In the genomic region with DNA sequence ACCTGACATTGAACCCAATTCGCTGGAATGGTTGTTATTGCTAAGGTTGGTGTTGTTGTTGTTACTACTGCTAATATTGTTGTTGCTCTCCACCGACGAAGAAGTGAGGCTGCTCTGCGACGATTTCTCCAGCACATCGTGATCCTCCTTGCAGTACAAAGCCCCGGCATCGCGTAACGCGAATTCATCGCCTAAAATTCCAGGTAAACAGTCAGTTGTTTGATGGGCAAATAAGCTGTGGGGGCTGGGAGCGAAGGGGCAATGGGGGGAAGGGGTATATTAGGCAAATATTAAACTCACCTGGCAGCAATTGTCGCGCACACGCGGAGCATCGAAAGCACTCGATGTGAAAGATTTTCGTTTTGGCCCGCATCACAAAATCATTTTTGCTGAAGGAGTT, we compare ENCODE assay signal across 3 fruit fly cellular contexts.
A peak's percentile ranks its signal among the peaks of the same experiment; 100 is the strongest.
TF ChIP-seq lines count a peak whose summit lies in the region.

No protein-coding gene starts in this region.

- no peak for TF ChIP-seq CTCF in whole organism, embryonic (GFP tag; optimal IDR thresholded peaks at IDR 0.05; lab: Kevin White, UChicago)

TF ChIP-seq in whole organism, embryonic, 481 proteins besides CTCF, POLR2A, EP300 and RAD21 (continues in another document):
- TF ChIP-seq dmrt99B (tag; optimal IDR thresholded peaks at IDR 0.05; lab: Kevin White, UChicago) (no peak), vvl (GFP tag; IDR thresholded peaks at IDR 0.05; lab: Robert Waterston, UW) (0 out of 2 replicates have a peak, but pooled peaks have one; percentile 25), z (GFP tag; IDR thresholded peaks at IDR 0.05; lab: Robert Waterston, UW) (no peak), Med (GFP tag; lab: Kevin White, UChicago) (peak; percentile 65), PHDP (tag; optimal IDR thresholded peaks at IDR 0.05; lab: Kevin White, UChicago) (no peak), ci (GFP tag; IDR thresholded peaks at IDR 0.05; lab: Robert Waterston, UW) (peak; percentile 63; the same call in 2 of the 3 replicates), CG2129 (GFP tag; IDR thresholded peaks at IDR 0.05; lab: Robert Waterston, UW; ENCODE audit: partially characterized antibody) (no peak), CG11247 (GFP tag; IDR thresholded peaks at IDR 0.05; lab: Robert Waterston, UW) (peak; percentile 51; the same call in 1 of the 2 replicates), sens (GFP tag; lab: Kevin White, UChicago) (peak; percentile 20), Optix (GFP tag; IDR thresholded peaks at IDR 0.05; lab: Robert Waterston, UW) (0 out of 3 replicates have a peak, but pooled peaks have one; percentile 21), wdn (GFP tag; IDR thresholded peaks at IDR 0.05; lab: Robert Waterston, UW) (peak; percentile 16; the same call in 1 of the 2 replicates), CG2678 (tag; optimal IDR thresholded peaks at IDR 0.05; lab: Kevin White, UChicago) (peak; percentile 17), br (optimal IDR thresholded peaks at IDR 0.05; lab: Kevin White, UChicago) (no peak), CG12071 (GFP tag; optimal IDR thresholded peaks at IDR 0.05; lab: Kevin White, UChicago) (peak; percentile 52), CG14014 (GFP tag; IDR thresholded peaks at IDR 0.05; lab: Robert Waterston, UW) (peak; percentile 37; the same call in 1 of the 2 replicates), gcm2 (GFP tag; optimal IDR thresholded peaks at IDR 0.05; lab: Kevin White, UChicago) (no peak), CG7786 (GFP tag; optimal IDR thresholded peaks at IDR 0.05; lab: Kevin White, UChicago) (no peak), Rfx (GFP tag; IDR thresholded peaks at IDR 0.05; lab: Robert Waterston, UW) (peak; percentile 22; the same call in 1 of the 2 replicates), lab (GFP tag; optimal IDR thresholded peaks at IDR 0.05; lab: Kevin White, UChicago) (peak; percentile 47), seq (GFP tag; IDR thresholded peaks at IDR 0.05; lab: Robert Waterston, UW) (0 out of 2 replicates have a peak, but pooled peaks have one; percentile 8), CG18619 (GFP tag; optimal IDR thresholded peaks at IDR 0.05; lab: Kevin White, UChicago) (peak; percentile 28), Hmr (GFP tag; optimal IDR thresholded peaks at IDR 0.05; lab: Kevin White, UChicago) (peak; percentile 34), CG4404 (GFP tag; IDR thresholded peaks at IDR 0.05; lab: Robert Waterston, UW) (no peak), CG31224 (GFP tag; IDR thresholded peaks at IDR 0.05; lab: Robert Waterston, UW) (peak; percentile 20; the same call in 1 of the 2 replicates), gem (tag; optimal IDR thresholded peaks at IDR 0.05; lab: Kevin White, UChicago) (peak; percentile 2), CG10209 (GFP tag; optimal IDR thresholded peaks at IDR 0.05; lab: Kevin White, UChicago) (peak; percentile 32), CG43689 (GFP tag; IDR thresholded peaks at IDR 0.05; lab: Robert Waterston, UW) (0 out of 2 replicates have a peak, but pooled peaks have one; percentile 38)

TF ChIP-seq in whole organism, prepupa, 60 proteins besides CTCF, POLR2A, EP300 and RAD21:
- TF ChIP-seq salr (GFP tag; optimal IDR thresholded peaks at IDR 0.05; lab: Kevin White, UChicago): no peak
- no peak for TF ChIP-seq Sox102F (GFP tag; optimal IDR thresholded peaks at IDR 0.05; lab: Kevin White, UChicago)
- TF ChIP-seq fkh (GFP tag; optimal IDR thresholded peaks at IDR 0.05; lab: Kevin White, UChicago): peak; percentile 72
- TF ChIP-seq CG6163 (GFP tag; IDR thresholded peaks at IDR 0.05; lab: Robert Waterston, UW): 0 out of 3 replicates have a peak, but pooled peaks have one; percentile 6

TF ChIP-seq in whole organism, wandering third instar larva, 38 proteins besides CTCF, POLR2A, EP300 and RAD21:
- TF ChIP-seq dsf (GFP tag; optimal IDR thresholded peaks at IDR 0.05; lab: Kevin White, UChicago; ENCODE audit: borderline replicate concordance) (no peak), OdsH (GFP tag; optimal IDR thresholded peaks at IDR 0.05; lab: Kevin White, UChicago) (peak; percentile 40), h (GFP tag; optimal IDR thresholded peaks at IDR 0.05; lab: Kevin White, UChicago) (peak; percentile 40), HLH106 (tag; optimal IDR thresholded peaks at IDR 0.05; lab: Kevin White, UChicago) (peak; percentile 16), Hnf4 (GFP tag; optimal IDR thresholded peaks at IDR 0.05; lab: Kevin White, UChicago) (no peak), lola (GFP tag; optimal IDR thresholded peaks at IDR 0.05; lab: Kevin White, UChicago) (no peak), dmrt93B (GFP tag; optimal IDR thresholded peaks at IDR 0.05; lab: Kevin White, UChicago) (peak; percentile 43), Hr83 (GFP tag; optimal IDR thresholded peaks at IDR 0.05; lab: Kevin White, UChicago; ENCODE audit: poor library complexity, severe bottlenecking) (peak; percentile 78), CG9705 (GFP tag; optimal IDR thresholded peaks at IDR 0.05; lab: Kevin White, UChicago) (peak; percentile 21), foxo (GFP tag; optimal IDR thresholded peaks at IDR 0.05; lab: Kevin White, UChicago) (peak in 1 of 2 experiments; percentile 40), Jra (GFP tag; optimal IDR thresholded peaks at IDR 0.05; lab: Kevin White, UChicago) (no peak), rgr (GFP tag; optimal IDR thresholded peaks at IDR 0.05; lab: Kevin White, UChicago) (peak; percentile 55), Hr78 (GFP tag; optimal IDR thresholded peaks at IDR 0.05; lab: Kevin White, UChicago) (no peak), CrebA (GFP tag; optimal IDR thresholded peaks at IDR 0.05; lab: Kevin White, UChicago; ENCODE audit: borderline replicate concordance) (no peak), psq (GFP tag; optimal IDR thresholded peaks at IDR 0.05; lab: Kevin White, UChicago) (peak; percentile 4)
TF ChIP-seq in whole organism, wandering third instar larva: peak in this region for 9.
